Worm (Caenorhabditis elegans) whole organism, early embryonic: ENCODE data around the gene C53A5.17.

Experiments
- B0310.2 ChIP-seq: sonication (generic microtip); optimal IDR thresholded peaks from 2 replicates; lab custom pipeline; 2016; ENCODE audit warnings: mild to moderate bottlenecking, missing genetic modification characterization, missing compliant biosample characterization
- ama-1 ChIP-seq: fragments of 150-350 bp; optimal IDR thresholded peaks from 2 replicates; lab custom pipeline; 2014
- ceh-13 ChIP-seq: fragments of 200-800 bp; sonication (Bioruptor generic); optimal IDR thresholded peaks from 2 replicates; lab custom pipeline; 2018; ENCODE audit warnings: mild to moderate bottlenecking, missing genetic modification characterization, missing compliant biosample characterization
- ceh-36 ChIP-seq: sonication (generic microtip); optimal IDR thresholded peaks from 2 replicates; lab custom pipeline; 2016; ENCODE audit warnings: missing genetic modification characterization, inconsistent platforms, missing compliant biosample characterization
- flt-1 ChIP-seq: fragments of 200-800 bp; sonication (Bioruptor generic); IDR thresholded peaks from 2 replicates; pipeline ENCODE4 v1.3.6; 2022; ENCODE audit warnings: missing genetic modification characterization, missing compliant biosample characterization
- hmbx-1 ChIP-seq: sonication (generic microtip); optimal IDR thresholded peaks from 2 replicates; lab custom pipeline; 2016; ENCODE audit warnings: mild to moderate bottlenecking, missing genetic modification characterization, missing compliant biosample characterization
- hmg-4 ChIP-seq: fragments of 200-800 bp; sonication (Bioruptor generic); optimal IDR thresholded peaks from 2 replicates; lab custom pipeline; 2018; ENCODE audit warnings: mild to moderate bottlenecking, missing genetic modification characterization, missing compliant biosample characterization
- pes-1 ChIP-seq: fragments of 200-800 bp; sonication (Bioruptor generic); IDR thresholded peaks from 2 replicates; pipeline ENCODE4 v1.3.6; 2022; ENCODE audit warnings: missing genetic modification reagents, missing genetic modification characterization, missing compliant biosample characterization
- scrt-1 ChIP-seq: fragments of 200-800 bp; sonication (Bioruptor generic); IDR thresholded peaks from 2 replicates; pipeline ENCODE4 v1.3.6; 2022; ENCODE audit warnings: missing genetic modification characterization, missing compliant biosample characterization
- sea-1 ChIP-seq: fragments of 200-800 bp; sonication (Bioruptor generic); conservative IDR thresholded peaks from 2 replicates; pipeline ENCODE4 v1.3.6; 2022; ENCODE audit warnings: missing genetic modification characterization, missing compliant biosample characterization
- tbx-11 ChIP-seq: fragments of 200-800 bp; sonication (Bioruptor generic); IDR thresholded peaks from 2 replicates; pipeline ENCODE4 v1.3.6; 2022; ENCODE audit warnings: missing genetic modification characterization, missing compliant biosample characterization
- tra-4 ChIP-seq: sonication (generic microtip); optimal IDR thresholded peaks from 2 replicates; lab custom pipeline; 2017; ENCODE audit warnings: missing genetic modification characterization, missing compliant biosample characterization

DNA sequence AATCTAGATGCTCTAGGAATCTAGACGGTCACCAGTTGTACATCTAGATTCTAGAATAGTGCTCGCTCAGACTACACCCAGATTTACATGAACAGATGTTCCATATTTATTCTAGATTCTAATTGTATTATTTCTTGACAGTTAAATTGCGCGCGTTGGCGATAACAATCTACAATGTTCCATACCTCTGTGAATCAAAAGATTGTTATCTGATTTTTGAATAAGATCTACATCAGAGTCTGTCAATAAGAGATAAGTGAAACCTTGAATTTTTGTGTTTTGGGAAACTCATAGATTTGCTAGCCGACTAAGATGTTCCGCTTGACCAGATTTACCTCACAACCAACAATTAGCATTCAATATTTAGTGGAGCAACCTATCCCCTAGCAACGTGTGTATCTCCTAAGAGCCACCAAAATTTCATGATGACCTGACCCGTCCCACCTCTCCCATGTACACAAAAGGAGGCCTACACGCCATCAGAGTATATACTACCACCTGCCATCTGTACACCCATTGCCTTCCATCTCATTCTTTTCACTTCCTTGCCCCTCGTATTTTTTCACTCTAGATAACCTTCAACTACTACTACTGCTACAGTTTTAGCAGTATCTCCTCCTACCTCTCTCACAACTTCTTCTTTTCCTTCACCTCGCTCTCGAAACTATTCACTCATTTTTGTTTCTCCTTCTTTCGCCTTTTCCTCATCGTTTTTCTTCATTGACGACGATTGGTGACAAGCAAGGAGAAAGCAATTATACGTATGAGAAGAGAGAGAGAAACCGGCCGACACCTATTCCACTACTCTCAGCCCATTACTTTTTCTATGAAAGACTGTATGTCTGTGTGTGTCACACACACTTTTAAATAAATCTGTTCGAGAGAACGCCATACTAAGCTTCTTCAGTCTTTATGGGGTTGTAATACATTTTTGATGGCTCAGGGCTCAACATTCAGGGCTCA lies 13.9 kb downstream of the C53A5.17 start:
- no peak for TF ChIP-seq ceh-13 (GFP tag; lab: Kevin White, UChicago)
- TF ChIP-seq ama-1 (lab: Kevin White, UChicago): no peak
- no peak for TF ChIP-seq ceh-36 (tag; lab: Kevin White, UChicago)
- no peak for TF ChIP-seq hmg-4 (GFP tag; lab: Kevin White, UChicago)
- no peak for TF ChIP-seq flt-1 (GFP tag; lab: Robert Waterston, UW)
- no peak for TF ChIP-seq hmbx-1
- no peak for TF ChIP-seq B0310.2 (tag; lab: Kevin White, UChicago)
- no peak for TF ChIP-seq sea-1 (GFP tag; lab: Robert Waterston, UW)
- TF ChIP-seq scrt-1 (GFP tag; lab: Robert Waterston, UW): no peak
- no peak for TF ChIP-seq tra-4 (tag; lab: Kevin White, UChicago)
- TF ChIP-seq tbx-11 (GFP tag; lab: Robert Waterston, UW): no peak
- no peak for TF ChIP-seq pes-1 (GFP tag; lab: Robert Waterston, UW)
